Worm (Caenorhabditis elegans): ENCODE measurements around the gene K11H12.7.

The K11H12.7 gene

ce11 chrIV:658497-659177 lies 6.7 kb upstream of the K11H12.7 start:
- TF ChIP-seq ama-1 (optimal IDR thresholded peaks at IDR 0.05) (peak; percentile 50), nhr-10 (tag; optimal IDR thresholded peaks at IDR 0.05) (no peak)

- TF ChIP-seq ama-1 (optimal IDR thresholded peaks at IDR 0.05): no peak
- TF ChIP-seq lin-11 (tag; optimal IDR thresholded peaks at IDR 0.05): peak; percentile 21
These were observed 5.7 kb upstream of the K11H12.7 start for ce11 chrIV:659585-659984.

DNA sequence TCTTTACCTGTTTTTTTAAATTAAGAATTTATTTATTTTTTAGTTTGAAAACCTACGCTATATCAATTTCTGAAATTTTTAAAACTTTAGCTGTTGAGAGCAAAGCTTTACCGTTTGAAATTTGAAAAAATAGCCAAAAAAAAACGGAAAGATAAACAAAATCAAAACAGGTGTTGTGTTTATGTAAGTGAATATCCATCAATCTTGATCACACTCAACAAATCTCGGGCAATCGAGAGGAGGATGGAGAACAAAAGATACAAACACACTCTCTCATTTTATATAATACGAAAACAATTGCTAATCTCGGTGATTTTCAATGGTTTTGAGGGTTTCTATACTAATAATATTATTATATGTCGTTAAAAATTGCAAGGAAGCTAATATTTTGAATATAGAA lies 3.7 kb upstream of the K11H12.7 start:
- TF ChIP-seq unc-39 (tag; optimal IDR thresholded peaks at IDR 0.05): no peak

DNA sequence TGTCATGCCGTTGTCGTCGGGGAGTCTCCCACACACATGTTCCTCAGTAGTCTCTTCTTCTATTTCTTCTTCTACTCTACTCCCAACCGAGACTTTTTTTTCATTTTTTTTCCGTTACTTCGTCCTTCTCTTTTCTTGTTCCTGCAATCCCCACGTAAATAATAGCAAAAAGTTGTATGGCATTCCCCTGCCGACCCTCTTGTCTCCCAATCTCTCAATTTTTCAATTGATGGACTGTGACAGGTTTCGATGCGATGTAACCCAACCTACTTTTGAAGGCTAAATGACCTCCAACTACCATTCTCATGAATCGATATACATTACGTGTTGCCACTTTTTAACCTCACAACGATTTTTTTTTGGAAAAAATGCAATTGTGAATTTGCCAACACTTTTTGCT lies 1.2 kb upstream of the K11H12.7 start:
- TF ChIP-seq nhr-11 (tag; optimal IDR thresholded peaks at IDR 0.05) (no peak), R02D3.7 (tag; optimal IDR thresholded peaks at IDR 0.05) (no peak), lsy-2 (tag; optimal IDR thresholded peaks at IDR 0.05) (peak in 1 of 2 experiments; percentile 14), nhr-129 (tag; optimal IDR thresholded peaks at IDR 0.05) (peak; percentile 10), nhr-10 (tag; optimal IDR thresholded peaks at IDR 0.05) (no peak), ama-1 (optimal IDR thresholded peaks at IDR 0.05) (no peak), nhr-237 (tag; optimal IDR thresholded peaks at IDR 0.05) (no peak), lin-11 (tag; optimal IDR thresholded peaks at IDR 0.05) (no peak), sem-4 (tag; optimal IDR thresholded peaks at IDR 0.05) (no peak), ZK546.5 (tag; optimal IDR thresholded peaks at IDR 0.05) (no peak), nhr-25 (tag; optimal IDR thresholded peaks at IDR 0.05) (peak; percentile 29), unc-39 (tag; optimal IDR thresholded peaks at IDR 0.05) (no peak), mdl-1 (tag; optimal IDR thresholded peaks at IDR 0.05) (no peak), elt-1 (tag; optimal IDR thresholded peaks at IDR 0.05) (no peak), blmp-1 (tag; optimal IDR thresholded peaks at IDR 0.05; ENCODE audit: insufficient read depth) (no peak), nhr-23 (tag; optimal IDR thresholded peaks at IDR 0.05) (no peak), mbf-1 (tag; optimal IDR thresholded peaks at IDR 0.05) (no peak), gmeb-1 (tag; optimal IDR thresholded peaks at IDR 0.05) (no peak), crh-2 (tag; optimal IDR thresholded peaks at IDR 0.05) (no peak), fos-1 (tag; optimal IDR thresholded peaks at IDR 0.05) (no peak), unc-55 (GFP tag; optimal IDR thresholded peaks at IDR 0.05) (no peak), C34F6.9 (tag; optimal IDR thresholded peaks at IDR 0.05) (peak; percentile 29), lin-39 (tag; optimal IDR thresholded peaks at IDR 0.05) (no peak), ceh-16 (tag; optimal IDR thresholded peaks at IDR 0.05) (no peak), nhr-6 (tag; optimal IDR thresholded peaks at IDR 0.05) (no peak), zag-1 (tag; optimal IDR thresholded peaks at IDR 0.05) (no peak), nhr-21 (tag; optimal IDR thresholded peaks at IDR 0.05) (no peak), lin-13 (GFP tag; optimal IDR thresholded peaks at IDR 0.05) (no peak), egl-27 (tag; optimal IDR thresholded peaks at IDR 0.05) (no peak), mab-5 (tag; optimal IDR thresholded peaks at IDR 0.05) (no peak), sma-9 (GFP tag; optimal IDR thresholded peaks at IDR 0.05) (no peak), sma-9 (tag; optimal IDR thresholded peaks at IDR 0.05) (no peak), aly-2 (tag; optimal IDR thresholded peaks at IDR 0.05) (no peak), snpc-4 (tag; optimal IDR thresholded peaks at IDR 0.05) (no peak)

DNA sequence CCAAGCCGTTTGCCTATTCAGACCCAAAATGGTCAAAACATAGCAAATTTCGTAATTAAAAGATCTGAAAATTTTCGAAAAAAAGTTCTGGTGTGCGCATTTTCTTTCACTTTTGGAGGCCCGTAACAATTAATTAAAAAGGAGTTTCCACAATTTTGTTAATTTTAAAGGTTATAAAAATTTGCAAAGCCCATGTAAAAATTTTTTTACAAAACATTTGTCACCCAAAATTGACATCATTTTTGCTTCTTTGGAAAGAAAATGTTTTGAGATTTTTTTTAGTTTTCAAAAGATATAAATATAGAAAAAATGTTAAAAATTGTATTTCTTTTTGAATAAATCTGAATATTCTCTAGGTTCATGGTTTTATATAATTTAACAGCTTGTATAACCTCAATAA lies 1.7 kb downstream of the K11H12.7 start, which contains the start of gene K11H12.6:
Gene K11H12.6 (plus strand): TSS at position 301 of the 400 bp plus-strand sequence.
- TF ChIP-seq ZK546.5 (tag; optimal IDR thresholded peaks at IDR 0.05): no peak
- no peak for TF ChIP-seq unc-62 (GFP tag; optimal IDR thresholded peaks at IDR 0.05)
- TF ChIP-seq nhr-129 (tag; optimal IDR thresholded peaks at IDR 0.05): no peak
- no peak for TF ChIP-seq egl-27 (tag; optimal IDR thresholded peaks at IDR 0.05)
- TF ChIP-seq elt-1 (tag; optimal IDR thresholded peaks at IDR 0.05): no peak
- TF ChIP-seq zag-1 (tag; optimal IDR thresholded peaks at IDR 0.05): no peak
- TF ChIP-seq aly-2 (tag; optimal IDR thresholded peaks at IDR 0.05): no peak

Measured in whole organism, L2 larva.